Fruit fly (Drosophila melanogaster) whole organism, embryonic: ENCODE measurements around the gene ND-SGDH.

Experiments used
- Bgb ChIP-seq: fragments of 200-800 bp; sonication (Bioruptor generic); IDR thresholded peaks from 2 replicates; pipeline ENCODE4 v1.3.6; 2022; ENCODE audit warnings: missing biosample characterization, missing genetic modification characterization; ENCODE audit not compliant: partially characterized antibody
- CG10543 ChIP-seq: fragments of 200-800 bp; sonication (Bioruptor generic); optimal IDR thresholded peaks from 3 replicates; lab custom pipeline; 2017; ENCODE audit warnings: missing biosample characterization, mild to moderate bottlenecking, missing genetic modification characterization, moderate library complexity
- CG10654 ChIP-seq: fragments of 200-800 bp; sonication (Bioruptor generic); optimal IDR thresholded peaks from 2 replicates; lab custom pipeline; 2016; ENCODE audit warnings: missing biosample characterization, missing genetic modification characterization
- CG12155 ChIP-seq: fragments of 200-800 bp; sonication (Bioruptor generic); optimal IDR thresholded peaks from 3 replicates; lab custom pipeline; 2016; ENCODE audit warnings: missing biosample characterization, missing genetic modification characterization
- CG12744 ChIP-seq: fragments of 200-800 bp; sonication (Bioruptor generic); optimal IDR thresholded peaks from 2 replicates; lab custom pipeline; 2016; ENCODE audit warnings: missing biosample characterization, missing genetic modification characterization
- CG12769 ChIP-seq: fragments of 200-800 bp; sonication (Bioruptor generic); optimal IDR thresholded peaks from 2 replicates; lab custom pipeline; 2019; ENCODE audit warnings: missing biosample characterization, mild to moderate bottlenecking, missing genetic modification characterization, moderate library complexity
- CG13894 ChIP-seq: fragments of 200-800 bp; sonication (Bioruptor generic); optimal IDR thresholded peaks from 3 replicates; lab custom pipeline; 2018; ENCODE audit warnings: missing biosample characterization, mild to moderate bottlenecking, missing genetic modification characterization, moderate library complexity
- CG14667 ChIP-seq: fragments of 200-800 bp; sonication (Bioruptor generic); IDR thresholded peaks from 2 replicates; pipeline ENCODE4 v1.3.6; 2022; ENCODE audit warnings: missing biosample characterization, missing genetic modification characterization
- CG15696 ChIP-seq: fragments of 200-800 bp; sonication (Bioruptor generic); optimal IDR thresholded peaks from 2 replicates; lab custom pipeline; 2019; ENCODE audit warnings: missing biosample characterization, mild to moderate bottlenecking, missing genetic modification characterization, moderate library complexity
- CG1647 ChIP-seq: fragments of 200-800 bp; sonication (Bioruptor generic); optimal IDR thresholded peaks from 3 replicates; lab custom pipeline; 2016; ENCODE audit warnings: missing biosample characterization, missing genetic modification characterization
- CG16863 ChIP-seq: fragments of 200-800 bp; sonication (Bioruptor generic); optimal IDR thresholded peaks from 3 replicates; lab custom pipeline; 2016; ENCODE audit warnings: missing biosample characterization, missing genetic modification characterization
- CG17361 ChIP-seq: fragments of 200-800 bp; sonication (Bioruptor generic); IDR thresholded peaks from 3 replicates; pipeline ENCODE4 v1.3.6; 2022; ENCODE audit warnings: missing biosample characterization, missing genetic modification characterization
- CG18262 ChIP-seq: fragments of 200-800 bp; optimal IDR thresholded peaks from 3 replicates; lab custom pipeline; 2019; ENCODE audit warnings: missing biosample characterization, mild to moderate bottlenecking, missing genetic modification characterization, moderate library complexity
- CG2129 ChIP-seq: fragments of 200-800 bp; sonication (Bioruptor generic); IDR thresholded peaks from 2 replicates; pipeline ENCODE4 v1.3.6; 2022; ENCODE audit warnings: missing biosample characterization, missing genetic modification characterization; ENCODE audit not compliant: partially characterized antibody
- CG4404 ChIP-seq: fragments of 200-800 bp; sonication (Bioruptor generic); IDR thresholded peaks from 2 replicates; pipeline ENCODE4 v1.3.6; 2022; ENCODE audit warnings: missing biosample characterization, missing genetic modification characterization
- CG4820 ChIP-seq: fragments of 200-800 bp; sonication (Bioruptor generic); optimal IDR thresholded peaks from 3 replicates; lab custom pipeline; 2016; ENCODE audit warnings: missing biosample characterization, missing genetic modification characterization
- CG6689 ChIP-seq: fragments of 200-800 bp; sonication (Bioruptor generic); IDR thresholded peaks from 2 replicates; pipeline ENCODE4 v1.3.6; 2022; ENCODE audit warnings: missing biosample characterization, missing genetic modification characterization
- CG7357 ChIP-seq: fragments of 200-800 bp; sonication (Bioruptor generic); IDR thresholded peaks from 3 replicates; pipeline ENCODE4 v1.3.6; 2022; ENCODE audit warnings: missing biosample characterization, missing genetic modification characterization
- CG7928 ChIP-seq: fragments of 200-800 bp; sonication (Bioruptor generic); optimal IDR thresholded peaks from 2 replicates; lab custom pipeline; 2017; ENCODE audit warnings: missing biosample characterization, mild to moderate bottlenecking, missing genetic modification characterization
- CoRest ChIP-seq: fragments of 200-800 bp; sonication (Bioruptor generic); optimal IDR thresholded peaks from 3 replicates; lab custom pipeline; 2018; ENCODE audit warnings: missing biosample characterization, mild to moderate bottlenecking, missing genetic modification characterization, moderate library complexity
- Ets65A ChIP-seq: fragments of 200-800 bp; sonication (Bioruptor generic); peaks from one replicate; lab custom pipeline; 2016; ENCODE audit warnings: missing biosample characterization, missing genetic modification characterization
- H15 ChIP-seq: fragments of 200-800 bp; sonication (Bioruptor generic); IDR thresholded peaks from 3 replicates; pipeline ENCODE4 v1.3.6; 2022; ENCODE audit warnings: missing biosample characterization, missing genetic modification characterization
- Med ChIP-seq: fragments of 200-800 bp; sonication (Bioruptor generic); peaks from one replicate; lab custom pipeline; 2016; ENCODE audit warnings: missing biosample characterization, missing genetic modification characterization, mild to moderate bottlenecking, inconsistent platforms, moderate library complexity
- Pdp1 ChIP-seq, 2 experiments: fragments of 200-800 bp; sonication (Bioruptor generic); optimal IDR thresholded peaks; 3 replicates each; lab custom pipeline; 2016; ENCODE audit warnings: missing biosample characterization in 2 of 2, missing genetic modification characterization in 2 of 2, mild to moderate bottlenecking in 1 of 2, moderate library complexity in 1 of 2
- abd-A ChIP-seq: fragments of 200-800 bp; sonication (Bioruptor generic); optimal IDR thresholded peaks from 3 replicates; lab custom pipeline; 2019; ENCODE audit warnings: missing biosample characterization, mild to moderate bottlenecking, missing genetic modification characterization, moderate library complexity
- ap ChIP-seq: fragments of 200-800 bp; sonication (Bioruptor generic); IDR thresholded peaks from 2 replicates; pipeline ENCODE4 v1.3.6; 2022; ENCODE audit warnings: missing biosample characterization, missing genetic modification characterization
- btn ChIP-seq: fragments of 200-800 bp; sonication (Bioruptor generic); optimal IDR thresholded peaks from 2 replicates; lab custom pipeline; 2016; ENCODE audit warnings: missing biosample characterization, missing genetic modification characterization
- caup ChIP-seq: fragments of 200-800 bp; sonication (Bioruptor generic); optimal IDR thresholded peaks from 3 replicates; lab custom pipeline; 2017; ENCODE audit warnings: missing biosample characterization, mild to moderate bottlenecking, missing genetic modification characterization, moderate library complexity; ENCODE audit not compliant: severe bottlenecking
- chinmo ChIP-seq: fragments of 200-800 bp; sonication (Bioruptor generic); IDR thresholded peaks from 4 replicates; pipeline ENCODE4 v1.3.6; 2022; ENCODE audit warnings: missing biosample characterization, missing genetic modification characterization; ENCODE audit not compliant: partially characterized antibody
- crc ChIP-seq: fragments of 200-800 bp; sonication (Bioruptor generic); optimal IDR thresholded peaks from 2 replicates; lab custom pipeline; 2016; ENCODE audit warnings: missing biosample characterization, missing genetic modification characterization
- cwo ChIP-seq: fragments of 200-800 bp; sonication (Bioruptor generic); optimal IDR thresholded peaks from 3 replicates; lab custom pipeline; 2017; ENCODE audit warnings: missing biosample characterization, missing genetic modification characterization, mild to moderate bottlenecking, moderate library complexity, missing genetic modification reagents
- dati ChIP-seq: fragments of 200-800 bp; sonication (Bioruptor generic); IDR thresholded peaks from 2 replicates; pipeline ENCODE4 v1.3.6; 2022; ENCODE audit warnings: missing biosample characterization, missing genetic modification characterization
- dpn ChIP-seq, 2 experiments: fragments of 200-800 bp; sonication (Bioruptor generic); optimal IDR thresholded peaks; 3 replicates each; lab custom pipeline; 2016; ENCODE audit warnings: missing biosample characterization in 2 of 2, missing genetic modification characterization in 2 of 2
- gsb ChIP-seq: fragments of 200-800 bp; sonication (Bioruptor generic); IDR thresholded peaks from 2 replicates; pipeline ENCODE4 v1.3.6; 2022; ENCODE audit warnings: missing biosample characterization, missing genetic modification characterization
- gsb-n ChIP-seq: fragments of 200-800 bp; sonication (Bioruptor generic); optimal IDR thresholded peaks from 3 replicates; lab custom pipeline; 2018; ENCODE audit warnings: missing biosample characterization, mild to moderate bottlenecking, missing genetic modification characterization
- kni ChIP-seq: fragments of 200-800 bp; sonication (Bioruptor generic); optimal IDR thresholded peaks from 3 replicates; lab custom pipeline; 2017; ENCODE audit warnings: mild to moderate bottlenecking, missing biosample characterization, missing genetic modification reagents, missing genetic modification characterization
- maf-S ChIP-seq: fragments of 200-800 bp; sonication (Bioruptor generic); optimal IDR thresholded peaks from 2 replicates; lab custom pipeline; 2016; ENCODE audit warnings: missing biosample characterization, missing genetic modification characterization
- nau ChIP-seq: fragments of 200-800 bp; sonication (Bioruptor generic); optimal IDR thresholded peaks from 3 replicates; lab custom pipeline; 2017; ENCODE audit warnings: missing biosample characterization, mild to moderate bottlenecking, missing genetic modification characterization, missing genetic modification reagents
- org-1 ChIP-seq: fragments of 200-800 bp; sonication (Bioruptor generic); optimal IDR thresholded peaks from 2 replicates; lab custom pipeline; 2017; ENCODE audit warnings: missing biosample characterization, missing genetic modification characterization
- prd ChIP-seq, 3 experiments: fragments of >200 bp in 2 of 3; fragments of 200-800 bp in 1 of 3; sonication (Bioruptor generic) in 1 of 3; optimal IDR thresholded peaks in 2 of 3; IDR thresholded peaks in 1 of 3; 2 replicates in 2 of 3; 3 replicates in 1 of 3; pipeline versions ENCODE4 v1.3.6 to Lab custom; 2017 to 2022; ENCODE audit warnings: missing biosample characterization in 1 of 3, missing genetic modification characterization in 1 of 3
- pzg ChIP-seq: fragments of 200-800 bp; sonication (Bioruptor generic); optimal IDR thresholded peaks from 3 replicates; lab custom pipeline; 2018; ENCODE audit warnings: missing biosample characterization, mild to moderate bottlenecking, missing genetic modification characterization, moderate library complexity
- sens ChIP-seq: fragments of 200-800 bp; sonication (Bioruptor generic); peaks from one replicate; lab custom pipeline; 2016; ENCODE audit warnings: missing biosample characterization, missing genetic modification characterization
- so ChIP-seq: fragments of 200-800 bp; sonication (Bioruptor generic); IDR thresholded peaks from 3 replicates; pipeline ENCODE4 v1.3.6; 2022; ENCODE audit warnings: missing biosample characterization, missing genetic modification characterization
- sr ChIP-seq: fragments of 200-800 bp; sonication (Bioruptor generic); IDR thresholded peaks from 3 replicates; pipeline ENCODE4 v1.3.6; 2022; ENCODE audit warnings: missing biosample characterization, missing genetic modification characterization
- tio ChIP-seq: fragments of 200-800 bp; sonication (Bioruptor generic); optimal IDR thresholded peaks from 2 replicates; lab custom pipeline; 2017; ENCODE audit warnings: missing biosample characterization, missing genetic modification characterization, inconsistent platforms
- tll ChIP-seq, 2 experiments: fragments of 200-800 bp in 1 of 2; fragments of >200 bp in 1 of 2; sonication (Bioruptor generic) in 1 of 2; optimal IDR thresholded peaks; 2 replicates each; lab custom pipeline; 2017 to 2019; ENCODE audit warnings: missing biosample characterization in 2 of 2, missing genetic modification characterization in 2 of 2, mild to moderate bottlenecking in 1 of 2, moderate library complexity in 1 of 2

Gene ND-SGDH

dm6 chr3L:12092860-12093359 lies 45.5 kb downstream of the ND-SGDH start:
- TF ChIP-seq CG12769 (tag; lab: Kevin White, UChicago) (peak; percentile 28), dati (no peak), CG13894 (tag; lab: Kevin White, UChicago) (peak; percentile 96), sr (peak; percentile 89), ap (GFP tag; lab: Robert Waterston, UW) (no peak), kni (peak; percentile 17), so (GFP tag; lab: Robert Waterston, UW) (no peak), Ets65A (peak; percentile 3), chinmo (GFP tag; lab: Robert Waterston, UW) (0 out of 4 replicates have a peak, but pooled peaks have one; percentile 38), btn (GFP tag; lab: Kevin White, UChicago) (no peak), prd (optimal IDR thresholded peaks at IDR 0.05; lab: Kevin White, UChicago) (no peak), prd (GFP tag; IDR thresholded peaks at IDR 0.05; lab: Robert Waterston, UW) (0 out of 3 replicates have a peak, but pooled peaks have one; percentile 14), Med (peak; percentile 64), abd-A (tag; lab: Kevin White, UChicago) (peak; percentile 62), cwo (GFP tag; lab: Kevin White, UChicago) (peak; percentile 48)

DNA sequence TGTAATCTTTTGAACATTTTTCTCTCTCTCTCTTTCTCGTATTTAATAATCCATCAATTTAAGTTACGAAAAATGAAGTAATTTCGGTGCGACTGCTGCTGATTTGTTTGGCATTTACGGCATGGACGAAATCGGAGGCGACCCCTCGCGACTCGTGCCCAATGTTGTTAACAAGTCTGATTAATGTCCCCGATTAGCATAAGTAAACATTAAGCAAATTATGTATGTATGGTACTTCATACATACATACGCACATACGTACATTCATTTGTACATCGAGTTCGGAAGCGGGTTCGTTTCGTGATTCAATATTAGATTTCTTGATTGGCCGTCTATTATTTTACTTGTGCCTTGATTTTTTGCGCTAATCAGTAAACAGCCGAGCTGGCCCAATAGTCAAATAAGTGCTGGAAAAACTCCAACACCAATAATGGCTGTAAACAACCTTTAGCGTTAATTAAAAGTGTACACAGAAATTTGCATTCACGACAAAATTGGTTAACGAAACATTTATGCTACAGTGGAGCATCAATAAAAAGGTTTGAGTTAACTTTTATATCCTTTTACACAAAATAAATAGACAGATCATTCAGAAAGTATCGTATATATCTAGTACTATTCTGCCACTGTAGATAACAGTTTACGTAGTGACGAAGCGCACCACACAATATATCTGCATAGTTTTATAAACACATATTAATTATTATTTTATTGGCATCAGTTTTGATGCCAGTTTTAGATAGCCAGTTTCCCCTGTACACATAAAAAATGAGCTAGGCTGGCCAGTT lies 47.3 kb downstream of the ND-SGDH start:
- no peak for TF ChIP-seq crc (GFP tag; lab: Kevin White, UChicago)
- peak; percentile 70 for TF ChIP-seq CG10543 (GFP tag; lab: Kevin White, UChicago)
- TF ChIP-seq maf-S (GFP tag; lab: Kevin White, UChicago) = peak; percentile 8
- no peak for TF ChIP-seq tll (GFP tag; optimal IDR thresholded peaks at IDR 0.05; lab: Kevin White, UChicago)
- peak; percentile 80 for TF ChIP-seq Med
- TF ChIP-seq H15 (GFP tag; lab: Robert Waterston, UW) = 0 out of 3 replicates have a peak, but pooled peaks have one; percentile 34
- no peak for TF ChIP-seq pzg (GFP tag; lab: Kevin White, UChicago)
- peak; percentile 2 for TF ChIP-seq CG4820 (GFP tag; lab: Kevin White, UChicago)
- peak; percentile 47 for TF ChIP-seq tio (GFP tag; lab: Kevin White, UChicago)
- peak; percentile 53 for TF ChIP-seq org-1 (GFP tag; lab: Kevin White, UChicago)
- TF ChIP-seq gsb-n (tag; lab: Kevin White, UChicago) = no peak
- peak; percentile 15; the same call in 1 of the 2 replicates for TF ChIP-seq gsb
- TF ChIP-seq CG10654 (GFP tag; lab: Kevin White, UChicago) = peak; percentile 35
- peak; percentile 14 for TF ChIP-seq CG7928
- peak; percentile 10 for TF ChIP-seq CG15696 (tag; lab: Kevin White, UChicago)
- peak; percentile 39 for TF ChIP-seq CG12155 (GFP tag; lab: Kevin White, UChicago)
- peak; percentile 64; the same call in 2 of the 3 replicates for TF ChIP-seq CG17361 (GFP tag; lab: Robert Waterston, UW)
- TF ChIP-seq CG16863 = peak; percentile 38
- peak; percentile 45; the same call in 1 of the 2 replicates for TF ChIP-seq CG14667 (GFP tag; lab: Robert Waterston, UW)
- TF ChIP-seq CoRest (tag; lab: Kevin White, UChicago) = peak; percentile 80
- TF ChIP-seq so (GFP tag; lab: Robert Waterston, UW) = peak; percentile 48; the same call in 1 of the 3 replicates
- TF ChIP-seq Pdp1 (GFP tag; optimal IDR thresholded peaks at IDR 0.05; lab: Kevin White, UChicago) = peak; percentile 33 to 45
- TF ChIP-seq CG12744 (GFP tag; lab: Kevin White, UChicago) = peak; percentile 26
- TF ChIP-seq CG4404 (GFP tag; lab: Robert Waterston, UW) = 0 out of 2 replicates have a peak, but pooled peaks have one; percentile 55
- TF ChIP-seq caup (GFP tag; lab: Kevin White, UChicago) = peak; percentile 31
- no peak for TF ChIP-seq Bgb (GFP tag; lab: Robert Waterston, UW)
- peak; percentile 23 for TF ChIP-seq CG18262 (tag; lab: Kevin White, UChicago)
- TF ChIP-seq CG1647 (GFP tag; lab: Kevin White, UChicago) = peak; percentile 29
- TF ChIP-seq CG7357 (GFP tag; lab: Robert Waterston, UW) = no peak; the same call in 2 of the 3 replicates
- TF ChIP-seq CG6689 (GFP tag; lab: Robert Waterston, UW) = peak; percentile 52; the same call in 1 of the 2 replicates
- TF ChIP-seq CG2129 (GFP tag; lab: Robert Waterston, UW) = no peak
- peak; percentile 47 to 69 for TF ChIP-seq dpn (GFP tag; optimal IDR thresholded peaks at IDR 0.05; lab: Kevin White, UChicago)
- TF ChIP-seq nau (GFP tag; lab: Kevin White, UChicago) = peak; percentile 64
- TF ChIP-seq sens (GFP tag; lab: Kevin White, UChicago) = peak; percentile 75
